Fruit fly (Drosophila melanogaster): ENCODE measurements around the gene CG42512.

Gene CG42512

DNA sequence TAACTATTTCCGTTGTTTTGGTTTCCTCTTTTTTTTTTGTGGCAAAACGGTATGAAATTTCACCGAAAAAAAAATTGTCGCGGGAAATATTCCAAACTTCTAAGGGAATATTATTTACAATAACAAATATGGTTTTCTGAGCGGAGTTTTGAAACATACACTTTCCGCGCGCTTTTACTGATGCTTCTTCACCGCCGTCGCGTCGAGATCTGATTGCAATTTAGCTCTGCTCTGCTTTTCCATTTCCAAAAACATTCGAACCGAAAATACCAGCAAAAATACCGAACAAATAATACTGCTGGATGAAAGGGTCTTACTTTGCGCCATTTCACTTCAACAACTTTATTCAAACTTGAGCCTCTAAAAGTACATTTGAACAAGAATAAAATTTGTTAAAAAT is 43.8 kb downstream of the CG42512 start, which contains the start of gene Septin4:
Gene Septin4 (minus strand): TSS at position 215 of the 400 bp plus-strand sequence.
- TF ChIP-seq noc (tag; optimal IDR thresholded peaks at IDR 0.05), result no peak

DNA sequence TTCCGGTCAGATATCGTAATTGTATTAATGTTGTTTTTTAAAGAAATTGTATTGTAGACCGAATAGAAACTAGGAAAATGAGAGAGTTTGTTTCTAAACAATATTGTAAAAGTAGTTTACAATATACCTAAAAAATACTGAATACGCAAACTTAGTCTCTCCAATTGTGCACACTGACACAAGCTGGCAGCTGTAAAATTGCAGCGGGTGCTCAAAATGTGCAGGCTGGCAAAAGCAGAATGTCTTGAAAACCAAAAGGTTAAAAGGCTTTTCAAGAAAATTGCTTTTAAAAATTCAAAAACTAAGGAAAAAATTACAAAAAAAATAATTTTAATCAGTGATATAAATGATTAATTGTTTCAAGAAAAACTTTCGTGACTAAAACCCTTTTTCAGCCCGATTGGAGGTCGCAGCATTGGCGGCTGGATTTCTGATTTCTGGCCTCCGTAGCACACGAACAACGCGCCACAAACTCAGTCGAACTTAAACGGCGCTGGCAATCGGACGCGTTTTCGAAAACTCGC is 44.5 kb downstream of the CG42512 start, which contains the start of gene CG4678:
Gene CG4678 (plus strand): TSS at position 474 of the 524 bp plus-strand sequence.
- TF ChIP-seq noc (tag; optimal IDR thresholded peaks at IDR 0.05), result no peak

DNA sequence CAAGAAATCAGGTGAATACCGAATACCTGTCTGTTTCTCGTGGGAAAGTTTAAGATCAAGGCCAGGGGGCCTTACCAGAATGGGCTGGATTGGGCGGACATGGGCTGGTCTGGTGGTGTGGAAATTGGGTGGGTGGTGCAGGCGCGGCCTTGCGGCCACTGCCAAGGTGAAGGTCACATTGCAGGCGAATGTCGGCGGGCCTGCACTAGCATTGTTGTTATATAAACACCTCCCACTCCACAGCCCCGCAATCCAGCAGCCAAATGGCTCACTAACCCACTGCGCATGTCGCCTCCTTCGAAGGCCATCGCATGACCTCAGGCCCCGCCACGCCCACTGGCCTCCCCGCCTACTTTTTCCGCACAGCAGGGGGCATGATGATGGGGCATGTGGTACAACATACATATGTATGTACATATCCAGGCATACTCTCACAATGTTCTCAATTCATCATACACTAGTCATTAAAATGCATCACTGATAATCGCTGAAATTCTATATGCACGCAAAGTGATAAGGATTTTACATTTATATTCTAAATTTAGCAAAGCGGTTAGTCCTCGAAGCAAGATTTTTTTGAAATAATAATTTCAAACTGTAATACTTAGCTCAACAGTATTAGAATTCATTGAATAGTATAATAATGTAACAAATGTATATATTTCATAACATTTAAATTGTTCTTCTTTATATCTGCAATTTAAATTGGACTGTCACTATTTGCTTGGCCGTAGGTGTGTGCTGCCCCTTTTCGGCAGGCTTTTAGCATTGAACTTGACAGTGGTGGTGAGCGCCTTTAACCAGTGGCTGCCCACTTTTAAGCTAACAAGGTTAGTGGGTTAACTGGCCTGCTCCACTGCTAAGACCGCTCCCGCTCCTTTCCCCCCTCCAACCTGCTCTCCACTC is 45.7 kb downstream of the CG42512 start:
- TF ChIP-seq noc (tag; optimal IDR thresholded peaks at IDR 0.05), result no peak

DNA sequence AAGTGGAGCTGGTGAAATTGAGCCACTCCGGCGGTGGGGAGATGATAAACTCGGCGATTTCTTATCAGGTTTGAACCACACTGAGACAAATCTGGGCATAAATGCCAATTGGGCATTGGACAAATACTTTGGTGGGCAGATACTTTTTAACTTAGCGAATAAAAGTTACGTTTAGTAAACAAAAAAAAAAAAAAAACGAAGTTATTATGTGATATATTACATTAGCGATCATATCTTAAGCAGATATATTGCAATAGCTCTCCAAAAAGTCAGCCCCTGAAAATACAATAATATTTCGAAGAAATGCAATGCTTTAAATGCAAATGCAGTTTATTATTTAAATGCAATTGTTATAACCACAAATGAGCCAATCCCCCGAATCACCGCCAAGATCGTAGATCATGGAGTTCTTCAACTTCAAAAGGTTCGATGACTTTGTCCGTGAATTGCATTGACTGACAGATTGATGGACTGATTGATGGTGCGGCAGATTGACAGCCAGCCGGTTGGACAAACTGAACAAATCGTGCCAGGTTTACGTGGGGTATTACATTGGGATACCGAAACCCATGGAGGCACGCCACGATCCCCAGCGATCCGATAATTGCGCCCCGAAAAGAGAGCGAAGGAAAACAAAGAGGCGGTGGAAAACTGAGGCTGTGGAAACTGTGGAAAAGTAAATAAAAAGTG is 46.9 kb downstream of the CG42512 start:
- no peak for TF ChIP-seq noc (tag; optimal IDR thresholded peaks at IDR 0.05)

DNA sequence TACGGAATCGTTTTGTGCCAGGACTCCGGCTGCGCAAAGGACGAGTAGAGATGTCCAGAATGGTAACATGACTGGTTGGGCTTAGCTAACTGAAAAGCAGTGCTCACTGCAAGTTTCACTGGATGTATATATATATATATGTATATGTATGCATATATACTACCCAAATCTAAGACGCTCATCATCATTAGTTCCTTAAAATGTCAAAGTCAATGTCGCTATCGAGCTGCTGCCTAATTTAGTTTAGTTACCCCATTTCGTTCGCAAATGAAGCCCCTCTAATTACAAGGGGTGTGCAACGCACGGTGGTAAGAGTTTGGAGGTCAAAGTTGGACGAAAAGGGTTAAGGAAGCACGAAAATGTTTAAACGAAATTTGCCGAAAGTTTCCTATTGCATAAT is 48.9 kb downstream of the CG42512 start, which contains the start of gene CG9676:
Gene CG9676 (minus strand): TSS at position 101 of the 400 bp plus-strand sequence.
- no peak for TF ChIP-seq noc (tag; optimal IDR thresholded peaks at IDR 0.05)

DNA sequence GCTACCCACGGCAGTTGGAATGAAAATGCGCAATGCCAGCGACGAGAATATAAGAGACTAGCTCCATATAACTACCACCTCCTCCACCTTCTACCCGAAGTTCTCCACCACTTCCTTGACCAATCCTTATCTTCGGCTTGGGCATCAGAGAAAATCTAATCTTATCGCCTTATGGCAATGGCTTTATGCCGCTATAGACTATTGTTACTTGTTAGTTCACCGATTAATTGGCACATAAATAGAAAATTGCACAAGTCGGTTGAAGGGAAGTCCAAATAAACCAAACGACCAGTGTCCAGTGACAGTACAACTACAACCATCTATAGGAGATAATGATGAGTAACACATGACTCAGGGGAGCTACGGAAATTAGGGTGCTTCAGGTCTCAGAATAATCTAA is 50.8 kb downstream of the CG42512 start, which contains the start of gene sphe:
Gene sphe (minus strand): TSS at position 32 of the 400 bp plus-strand sequence.
- TF ChIP-seq noc (tag; optimal IDR thresholded peaks at IDR 0.05), result peak; percentile 8
